Worm (Caenorhabditis elegans): ENCODE results near the gene T15B7.14.

Gene T15B7.14

DNA sequence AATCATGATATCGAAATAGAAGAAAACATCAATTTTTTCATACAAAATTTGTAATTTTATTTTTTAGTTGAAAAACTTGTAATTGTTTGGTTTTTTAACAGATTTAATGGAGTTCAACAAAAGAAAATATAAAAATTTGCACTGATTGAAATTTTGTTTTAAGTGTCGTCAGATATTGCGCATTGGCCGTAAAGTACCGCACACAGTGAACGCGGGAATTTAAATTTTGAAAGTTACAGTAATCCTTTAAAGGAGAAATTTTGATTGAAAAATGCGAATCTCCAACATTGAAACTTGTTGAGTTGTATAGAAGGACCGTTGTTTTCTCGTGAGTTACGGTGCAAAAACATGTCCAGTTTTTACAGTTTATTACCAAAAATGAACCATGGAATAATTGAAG is 42.2 kb downstream of the T15B7.14 start:
- TF ChIP-seq efl-1 (GFP tag; optimal IDR thresholded peaks at IDR 0.05) (peak; percentile 80), lsl-1 (GFP tag; optimal IDR thresholded peaks at IDR 0.05) (peak; percentile 45), dpl-1 (GFP tag; optimal IDR thresholded peaks at IDR 0.05) (peak; percentile 29), ceh-100 (GFP tag; IDR thresholded peaks at IDR 0.05) (no peak), F37B4.10 (GFP tag; IDR thresholded peaks at IDR 0.05) (no peak), lin-54 (GFP tag; optimal IDR thresholded peaks at IDR 0.05) (peak; percentile 74), F22D6.2 (tag; optimal IDR thresholded peaks at IDR 0.05) (no peak), tbx-9 (tag; optimal IDR thresholded peaks at IDR 0.05; ENCODE audit: borderline replicate concordance) (no peak), attf-3 (GFP tag; conservative IDR thresholded peaks at IDR 0.05) (no peak), somi-1 (GFP tag; optimal IDR thresholded peaks at IDR 0.05) (no peak), B0035.1 (tag; optimal IDR thresholded peaks at IDR 0.05) (no peak), B0261.1 (tag; optimal IDR thresholded peaks at IDR 0.05) (no peak), fkh-3 (tag; optimal IDR thresholded peaks at IDR 0.05) (no peak), madf-6 (GFP tag; IDR thresholded peaks at IDR 0.05) (peak; percentile 53; the same call in 1 of the 2 replicates), Y53G8AR.9 (GFP tag; conservative IDR thresholded peaks at IDR 0.05) (no peak), nhr-27 (tag; optimal IDR thresholded peaks at IDR 0.05) (no peak), K11D2.4 (GFP tag; IDR thresholded peaks at IDR 0.05) (no peak), xnd-1 (tag; optimal IDR thresholded peaks at IDR 0.05) (no peak), T07F8.4 (tag; optimal IDR thresholded peaks at IDR 0.05) (no peak), F39B2.1 (GFP tag; IDR thresholded peaks at IDR 0.05) (no peak), C06A6.2 (GFP tag; conservative IDR thresholded peaks at IDR 0.05) (no peak), F23B12.7 (tag; optimal IDR thresholded peaks at IDR 0.05; ENCODE audit: insufficient read depth) (no peak), madf-10 (tag; optimal IDR thresholded peaks at IDR 0.05) (no peak), madf-3 (GFP tag; IDR thresholded peaks at IDR 0.05) (no peak), rcor-1 (GFP tag; IDR thresholded peaks at IDR 0.05) (no peak), ceh-58 (GFP tag; IDR thresholded peaks at IDR 0.05) (no peak), B0336.3 (GFP tag; IDR thresholded peaks at IDR 0.05) (no peak), nhr-90 (tag; optimal IDR thresholded peaks at IDR 0.05) (no peak), mxl-1 (tag; optimal IDR thresholded peaks at IDR 0.05) (no peak), him-1 (tag; optimal IDR thresholded peaks at IDR 0.05) (no peak), aptf-3 (GFP tag; IDR thresholded peaks at IDR 0.05) (no peak), dox-1 (GFP tag; IDR thresholded peaks at IDR 0.05) (no peak)

DNA sequence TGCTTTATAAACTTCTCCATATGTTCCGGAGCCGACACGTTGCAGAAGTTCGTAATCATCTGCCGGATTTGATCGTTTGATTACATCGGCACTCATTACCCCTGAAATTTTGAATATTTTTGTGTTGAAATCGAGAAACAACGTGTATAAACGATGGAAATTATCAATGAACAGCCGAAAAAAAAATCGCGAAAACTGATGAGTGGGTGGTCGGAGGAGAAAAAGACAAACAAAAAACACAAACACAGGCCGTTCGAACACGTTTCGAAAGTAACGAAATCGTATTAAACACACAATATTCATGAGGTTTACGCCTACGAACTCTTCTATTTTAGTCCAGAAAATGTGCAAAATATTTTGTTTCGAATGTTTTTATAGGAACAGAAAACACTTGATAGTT is 42.6 kb downstream of the T15B7.14 start, which contains the start of gene gck-2:
gck-2 (minus strand) TSS at position 101 of the 400 bp plus-strand sequence.
- TF ChIP-seq ZK185.1 (tag; optimal IDR thresholded peaks at IDR 0.05; ENCODE audit: poor library complexity, severe bottlenecking): no peak
- TF ChIP-seq lin-54 (GFP tag; optimal IDR thresholded peaks at IDR 0.05): no peak
- TF ChIP-seq aptf-2 (GFP tag; conservative IDR thresholded peaks at IDR 0.05): no peak
- no peak for TF ChIP-seq fkh-3 (tag; optimal IDR thresholded peaks at IDR 0.05)
- no peak for TF ChIP-seq B0336.3 (GFP tag; IDR thresholded peaks at IDR 0.05)
- no peak for TF ChIP-seq nfya-2 (GFP tag; IDR thresholded peaks at IDR 0.05)
- TF ChIP-seq F22D6.2 (tag; optimal IDR thresholded peaks at IDR 0.05): no peak
- TF ChIP-seq ceh-58 (GFP tag; IDR thresholded peaks at IDR 0.05): no peak

DNA sequence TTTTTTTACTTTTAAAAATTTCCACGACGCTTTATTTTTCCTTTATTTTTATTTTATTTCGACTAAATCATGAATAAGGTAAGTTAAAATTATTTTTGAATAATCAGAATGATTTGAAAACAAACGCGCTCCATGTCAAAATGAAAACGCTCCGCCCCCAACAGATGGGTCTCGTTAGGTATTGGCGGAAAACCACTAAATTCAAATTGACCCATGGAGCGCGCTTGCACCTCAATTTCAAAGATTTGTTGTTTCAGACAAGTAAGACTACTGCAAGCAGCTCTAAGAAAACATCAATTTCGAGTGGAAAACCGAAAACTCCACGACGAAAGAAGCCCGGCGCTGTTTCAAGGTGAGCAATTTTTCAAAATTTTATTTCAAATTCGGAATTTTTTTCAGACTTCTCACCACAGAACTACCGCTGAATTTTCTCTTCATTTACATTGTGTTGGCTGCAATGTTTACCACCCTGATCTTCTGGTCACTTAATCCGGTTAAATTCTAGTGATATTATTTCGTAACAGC is 47.2 kb downstream of the T15B7.14 start, which contains the start of gene ZC404.2:
ZC404.2 (plus strand) TSS at position 47 of the 525 bp plus-strand sequence.
- TF ChIP-seq aptf-3 (GFP tag; IDR thresholded peaks at IDR 0.05) (no peak), K12H6.12 (tag; optimal IDR thresholded peaks at IDR 0.05) (no peak), ceh-91 (GFP tag; IDR thresholded peaks at IDR 0.05) (peak; percentile 34; the same call in 1 of the 2 replicates), mcd-1 (GFP tag; IDR thresholded peaks at IDR 0.05) (peak; percentile 30; the same call in 1 of the 2 replicates), cebp-1 (GFP tag; IDR thresholded peaks at IDR 0.05) (no peak), cebp-1 (tag; optimal IDR thresholded peaks at IDR 0.05) (peak; percentile 10), repo-1 (tag; optimal IDR thresholded peaks at IDR 0.05) (no peak), F52B5.7 (tag; optimal IDR thresholded peaks at IDR 0.05) (peak; percentile 36), hmg-1.2 (GFP tag; IDR thresholded peaks at IDR 0.05) (0 out of 2 replicates have a peak, but pooled peaks have one; percentile 13), Y53G8AR.9 (GFP tag; conservative IDR thresholded peaks at IDR 0.05) (0 out of 2 replicates have a peak, but pooled peaks have one; percentile 51), ekl-4 (GFP tag; IDR thresholded peaks at IDR 0.05) (0 out of 2 replicates have a peak, but pooled peaks have one; percentile 14)

All from whole organism, young adult.